Fruit fly (Drosophila melanogaster) whole organism, embryonic: Measurements from ENCODE around the gene CG16957.

Source experiments
- Antp ChIP-seq: fragments of 200-800 bp; sonication (Bioruptor generic); optimal IDR thresholded peaks from 3 replicates; lab custom pipeline; 2016; ENCODE audit warnings: missing biosample characterization, missing genetic modification characterization
- Atf-2 ChIP-seq: fragments of 200-800 bp; sonication (Bioruptor generic); optimal IDR thresholded peaks from 2 replicates; lab custom pipeline; 2016; ENCODE audit warnings: missing biosample characterization, missing genetic modification characterization
- Atf6 ChIP-seq: fragments of 200-800 bp; sonication (Bioruptor generic); IDR thresholded peaks from 2 replicates; pipeline ENCODE4 v1.3.6; 2022; ENCODE audit warnings: missing biosample characterization, missing genetic modification characterization
- C15 ChIP-seq: fragments of 200-800 bp; sonication (Bioruptor generic); IDR thresholded peaks from 3 replicates; pipeline ENCODE4 v1.3.6; 2022; ENCODE audit warnings: missing biosample characterization, missing genetic modification characterization
- CG10267 ChIP-seq: fragments of 200-800 bp; sonication (Bioruptor generic); optimal IDR thresholded peaks from 2 replicates; lab custom pipeline; 2018; ENCODE audit warnings: missing biosample characterization, mild to moderate bottlenecking, missing genetic modification characterization, moderate library complexity
- CG10321 ChIP-seq: fragments of 200-800 bp; sonication (Bioruptor generic); IDR thresholded peaks from 2 replicates; pipeline ENCODE4 v1.3.6; 2022; ENCODE audit warnings: missing biosample characterization, missing genetic modification characterization
- CG10431 ChIP-seq: fragments of 200-800 bp; sonication (Bioruptor generic); optimal IDR thresholded peaks from 3 replicates; lab custom pipeline; 2018; ENCODE audit warnings: missing biosample characterization, mild to moderate bottlenecking, missing genetic modification characterization
- CG10979 ChIP-seq: fragments of 200-800 bp; sonication (Bioruptor generic); optimal IDR thresholded peaks from 2 replicates; lab custom pipeline; 2018; ENCODE audit warnings: missing biosample characterization, mild to moderate bottlenecking, missing genetic modification characterization, moderate library complexity
- CG11093 ChIP-seq: fragments of 200-800 bp; sonication (Bioruptor generic); IDR thresholded peaks from 3 replicates; pipeline ENCODE4 v1.3.6; 2022; ENCODE audit warnings: missing biosample characterization, missing genetic modification characterization
- CG12104 ChIP-seq: fragments of 200-800 bp; sonication (Bioruptor generic); optimal IDR thresholded peaks from 3 replicates; lab custom pipeline; 2016; ENCODE audit warnings: missing biosample characterization, missing genetic modification characterization
- CG14050 ChIP-seq: fragments of 200-800 bp; sonication (Bioruptor generic); IDR thresholded peaks from 3 replicates; pipeline ENCODE4 v1.3.6; 2022; ENCODE audit warnings: missing biosample characterization, missing genetic modification characterization
- CG1647 ChIP-seq: fragments of 200-800 bp; sonication (Bioruptor generic); optimal IDR thresholded peaks from 3 replicates; lab custom pipeline; 2016; ENCODE audit warnings: missing biosample characterization, missing genetic modification characterization
- CG17186 ChIP-seq: fragments of 200-800 bp; sonication (Bioruptor generic); optimal IDR thresholded peaks from 3 replicates; lab custom pipeline; 2017; ENCODE audit warnings: missing biosample characterization, missing genetic modification reagents, missing genetic modification characterization
- CG17328 ChIP-seq: fragments of 200-800 bp; sonication (Bioruptor generic); IDR thresholded peaks from 2 replicates; pipeline ENCODE4 v1.3.6; 2022; ENCODE audit warnings: missing biosample characterization, missing genetic modification characterization
- CG17912 ChIP-seq: fragments of 200-800 bp; sonication (Bioruptor generic); optimal IDR thresholded peaks from 2 replicates; lab custom pipeline; 2018; ENCODE audit warnings: missing biosample characterization, mild to moderate bottlenecking, missing genetic modification characterization
- CG1792 ChIP-seq: fragments of 200-800 bp; sonication (Bioruptor generic); optimal IDR thresholded peaks from 2 replicates; lab custom pipeline; 2016; ENCODE audit warnings: missing biosample characterization, missing genetic modification characterization
- CG18476 ChIP-seq: fragments of 200-800 bp; sonication (Bioruptor generic); optimal IDR thresholded peaks from 2 replicates; lab custom pipeline; 2016; ENCODE audit warnings: missing biosample characterization, mild to moderate bottlenecking, missing genetic modification characterization
- CG2199 ChIP-seq: fragments of 200-800 bp; sonication (Bioruptor generic); IDR thresholded peaks from 3 replicates; pipeline ENCODE4 v1.3.6; 2022; ENCODE audit warnings: missing biosample characterization, missing genetic modification characterization
- CG3847 ChIP-seq: fragments of 200-800 bp; sonication (Bioruptor generic); IDR thresholded peaks from 2 replicates; pipeline ENCODE4 v1.3.6; 2022; ENCODE audit warnings: missing biosample characterization, missing genetic modification characterization
- CG6654 ChIP-seq: fragments of 200-800 bp; sonication (Bioruptor generic); optimal IDR thresholded peaks from 2 replicates; lab custom pipeline; 2017; ENCODE audit warnings: missing biosample characterization, mild to moderate bottlenecking, missing genetic modification characterization
- CG8765 ChIP-seq: fragments of 200-800 bp; sonication (Bioruptor generic); IDR thresholded peaks from 2 replicates; pipeline ENCODE4 v1.3.6; 2022; ENCODE audit warnings: missing biosample characterization, missing genetic modification characterization
- CTCF ChIP-seq: fragments of 200-800 bp; sonication (Bioruptor generic); optimal IDR thresholded peaks from 2 replicates; lab custom pipeline; 2017; ENCODE audit warnings: missing biosample characterization, mild to moderate bottlenecking, missing genetic modification characterization, moderate library complexity
- D19A ChIP-seq: fragments of 200-800 bp; optimal IDR thresholded peaks from 3 replicates; lab custom pipeline; 2019; ENCODE audit warnings: missing biosample characterization, mild to moderate bottlenecking, missing genetic modification characterization, moderate library complexity
- Dek ChIP-seq: fragments of 200-800 bp; sonication (Bioruptor generic); optimal IDR thresholded peaks from 3 replicates; lab custom pipeline; 2019; ENCODE audit warnings: missing biosample characterization, mild to moderate bottlenecking, missing genetic modification characterization, moderate library complexity
- Eip74EF ChIP-seq, 2 experiments: fragments of 200-800 bp in 1 of 2; fragments of >200 bp in 1 of 2; sonication (Bioruptor generic) in 1 of 2; optimal IDR thresholded peaks; 2 replicates each; lab custom pipeline; 2017 to 2019; ENCODE audit warnings: missing biosample characterization in 2 of 2, missing genetic modification characterization in 2 of 2, mild to moderate bottlenecking in 1 of 2, moderate library complexity in 1 of 2
- Ets97D ChIP-seq: fragments of 200-800 bp; sonication (Bioruptor generic); optimal IDR thresholded peaks from 3 replicates; lab custom pipeline; 2016; ENCODE audit warnings: missing biosample characterization, missing genetic modification characterization
- Fer1 ChIP-seq: fragments of 200-800 bp; sonication (Bioruptor generic); optimal IDR thresholded peaks from 2 replicates; lab custom pipeline; 2017; ENCODE audit warnings: missing biosample characterization, mild to moderate bottlenecking, missing genetic modification characterization
- Hr51 ChIP-seq, 2 experiments: fragments of 200-800 bp; sonication (Bioruptor generic); optimal IDR thresholded peaks; 2 replicates in 1 of 2; 3 replicates in 1 of 2; lab custom pipeline; 2016 to 2018; ENCODE audit warnings: missing biosample characterization in 2 of 2, missing genetic modification characterization in 2 of 2, mild to moderate bottlenecking in 1 of 2, moderate library complexity in 1 of 2
- Rfx ChIP-seq: fragments of 200-800 bp; sonication (Bioruptor generic); IDR thresholded peaks from 2 replicates; pipeline ENCODE4 v1.3.6; 2022; ENCODE audit warnings: missing biosample characterization, missing genetic modification characterization
- Sry-β ChIP-seq: fragments of 200-800 bp; sonication (Bioruptor generic); optimal IDR thresholded peaks from 2 replicates; lab custom pipeline; 2018; ENCODE audit warnings: missing biosample characterization, mild to moderate bottlenecking, missing genetic modification characterization, moderate library complexity
- Trl ChIP-seq, 3 experiments: fragments of >200 bp in 2 of 3; fragments of 200-800 bp in 1 of 3; sonication (Bioruptor generic) in 1 of 3; optimal IDR thresholded peaks; 2 replicates in 1 of 3; 3 replicates in 2 of 3; lab custom pipeline; 2016 to 2017; ENCODE audit warnings: missing biosample characterization in 1 of 3, missing genetic modification characterization in 1 of 3
- Xrp1 ChIP-seq: fragments of 200-800 bp; sonication (Bioruptor generic); IDR thresholded peaks from 2 replicates; pipeline ENCODE4 v1.3.6; 2022; ENCODE audit warnings: missing biosample characterization, missing genetic modification characterization
- az2 ChIP-seq: fragments of 200-800 bp; sonication (Bioruptor generic); optimal IDR thresholded peaks from 3 replicates; lab custom pipeline; 2016; ENCODE audit warnings: missing biosample characterization, missing genetic modification characterization
- bcd ChIP-seq: fragments of 200-800 bp; sonication (Bioruptor generic); optimal IDR thresholded peaks from 2 replicates; lab custom pipeline; 2017; ENCODE audit warnings: missing biosample characterization, mild to moderate bottlenecking, missing genetic modification characterization
- chn ChIP-seq: fragments of 200-800 bp; sonication (Bioruptor generic); optimal IDR thresholded peaks from 2 replicates; lab custom pipeline; 2016; ENCODE audit warnings: missing biosample characterization, missing genetic modification characterization
- corto ChIP-seq: fragments of 200-800 bp; sonication (Bioruptor generic); optimal IDR thresholded peaks from 2 replicates; lab custom pipeline; 2016; ENCODE audit warnings: missing biosample characterization, mild to moderate bottlenecking, missing genetic modification characterization, moderate library complexity
- crc ChIP-seq: fragments of 200-800 bp; sonication (Bioruptor generic); optimal IDR thresholded peaks from 2 replicates; lab custom pipeline; 2016; ENCODE audit warnings: missing biosample characterization, missing genetic modification characterization
- emc ChIP-seq: fragments of 200-800 bp; sonication (Bioruptor generic); optimal IDR thresholded peaks from 2 replicates; lab custom pipeline; 2016; ENCODE audit warnings: missing biosample characterization, missing genetic modification characterization
- fd3F ChIP-seq: fragments of 200-800 bp; sonication (Bioruptor generic); optimal IDR thresholded peaks from 2 replicates; lab custom pipeline; 2018; ENCODE audit warnings: missing biosample characterization, mild to moderate bottlenecking, missing genetic modification characterization, moderate library complexity
- gce ChIP-seq: fragments of 200-800 bp; sonication (Bioruptor generic); IDR thresholded peaks from 3 replicates; pipeline ENCODE4 v1.3.6; 2022; ENCODE audit warnings: missing biosample characterization, missing genetic modification characterization
- grau ChIP-seq: fragments of 200-800 bp; optimal IDR thresholded peaks from 3 replicates; lab custom pipeline; 2019; ENCODE audit warnings: missing biosample characterization, mild to moderate bottlenecking, missing genetic modification characterization, moderate library complexity
- lmd ChIP-seq: fragments of 200-800 bp; sonication (Bioruptor generic); IDR thresholded peaks from 2 replicates; pipeline ENCODE4 v1.3.6; 2022; ENCODE audit warnings: missing biosample characterization, missing genetic modification characterization
- p53 ChIP-seq: fragments of 200-800 bp; sonication (Bioruptor generic); optimal IDR thresholded peaks from 2 replicates; lab custom pipeline; 2016; ENCODE audit warnings: missing biosample characterization, missing genetic modification characterization
- pan ChIP-seq, 4 experiments: fragments of >200 bp in 3 of 4; fragments of 200-800 bp in 1 of 4; sonication (Bioruptor generic) in 1 of 4; optimal IDR thresholded peaks in 3 of 4; IDR thresholded peaks in 1 of 4; 2 replicates each; pipeline versions ENCODE4 v1.3.6 to Lab custom; 2017 to 2022; ENCODE audit warnings: missing biosample characterization in 2 of 4, missing genetic modification characterization in 2 of 4, mixed read lengths in 1 of 4
- pita ChIP-seq: fragments of 200-800 bp; sonication (Bioruptor generic); optimal IDR thresholded peaks from 2 replicates; lab custom pipeline; 2017; ENCODE audit warnings: missing biosample characterization, mild to moderate bottlenecking, missing genetic modification characterization
- pum ChIP-seq: fragments of 200-800 bp; sonication (Bioruptor generic); optimal IDR thresholded peaks from 2 replicates; lab custom pipeline; 2016; ENCODE audit warnings: missing biosample characterization, missing genetic modification characterization
- run ChIP-seq: fragments of 200-800 bp; sonication (Bioruptor generic); optimal IDR thresholded peaks from 3 replicates; lab custom pipeline; 2018; ENCODE audit warnings: missing biosample characterization, mild to moderate bottlenecking, missing genetic modification characterization
- ssp ChIP-seq: fragments of 200-800 bp; sonication (Bioruptor generic); IDR thresholded peaks from 2 replicates; pipeline ENCODE4 v1.3.6; 2022; ENCODE audit warnings: missing biosample characterization, missing genetic modification characterization
- vfl ChIP-seq: fragments of 200-800 bp; sonication (Bioruptor generic); optimal IDR thresholded peaks from 2 replicates; lab custom pipeline; 2016; ENCODE audit warnings: missing biosample characterization, missing genetic modification characterization
- wor ChIP-seq: fragments of 200-800 bp; sonication (Bioruptor generic); IDR thresholded peaks from 2 replicates; pipeline ENCODE4 v1.3.6; 2022; ENCODE audit warnings: missing biosample characterization, missing genetic modification characterization
- yki ChIP-seq: fragments of >200 bp; optimal IDR thresholded peaks from 3 replicates; lab custom pipeline; 2018

CG16957 gene

DNA sequence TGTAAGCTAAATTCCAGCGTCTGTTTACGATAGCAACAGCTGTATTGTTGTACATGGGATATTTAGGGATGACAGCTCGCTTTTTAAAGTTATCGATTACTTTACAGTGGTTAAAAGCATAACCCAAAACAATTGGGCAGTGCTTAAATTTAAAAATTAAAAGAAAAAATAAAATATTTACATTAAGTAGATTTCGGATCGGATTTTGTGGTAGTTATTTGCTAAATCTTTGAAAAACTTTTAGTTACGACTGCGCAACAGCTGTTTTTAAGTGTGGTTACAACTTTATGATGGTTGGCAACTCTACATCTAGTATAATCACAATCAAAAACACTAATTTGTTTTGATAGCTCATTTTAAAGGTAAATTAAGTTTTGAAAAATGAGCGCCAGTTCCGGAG, 8.7 kb downstream of the CG16957 start, which contains the start of the genes Ing5 and CG7099 (continued):
- TF ChIP-seq pum (peak; percentile 89), Rfx (GFP tag; lab: Robert Waterston, UW) (peak; percentile 98), CG10979 (tag; lab: Kevin White, UChicago) (peak; percentile 94), grau (tag; lab: Kevin White, UChicago) (peak; percentile 95), Fer1 (GFP tag; lab: Kevin White, UChicago) (peak; percentile 94), CTCF (GFP tag; lab: Kevin White, UChicago) (peak; percentile 60), CG11093 (GFP tag; lab: Robert Waterston, UW) (peak; percentile 95), az2 (peak; percentile 97), CG12104 (peak; percentile 94), CG8765 (GFP tag; lab: Robert Waterston, UW) (peak; percentile 96), CG1647 (GFP tag; lab: Kevin White, UChicago) (peak; percentile 94), chn (GFP tag; lab: Kevin White, UChicago) (peak; percentile 96), vfl (GFP tag; lab: Kevin White, UChicago) (peak; percentile 94), yki (no peak), bcd (peak; percentile 95), corto (GFP tag; lab: Kevin White, UChicago) (peak; percentile 89), Trl (optimal IDR thresholded peaks at IDR 0.05; lab: Kevin White, UChicago) (no peak), Trl (GFP tag; optimal IDR thresholded peaks at IDR 0.05; lab: Kevin White, UChicago) (peak; percentile 91), crc (GFP tag; lab: Kevin White, UChicago) (peak; percentile 68), C15 (GFP tag; lab: Robert Waterston, UW) (peak; percentile 94), Hr51 (GFP tag; optimal IDR thresholded peaks at IDR 0.05; lab: Kevin White, UChicago) (peak; percentile 95 to 96), CG10321 (GFP tag; lab: Robert Waterston, UW) (peak; percentile 73), CG1792 (peak; percentile 59), Sry-β (GFP tag; lab: Kevin White, UChicago) (peak; percentile 67), run (tag; lab: Kevin White, UChicago) (peak; percentile 90), CG18476 (GFP tag; lab: Kevin White, UChicago) (peak; percentile 95), fd3F (GFP tag; lab: Kevin White, UChicago) (peak; percentile 96), Atf6 (GFP tag; lab: Robert Waterston, UW) (peak; percentile 96), Xrp1 (peak; percentile 98), wor (GFP tag; lab: Robert Waterston, UW) (peak; percentile 93), Ets97D (peak; percentile 86), pita (GFP tag; lab: Kevin White, UChicago) (no peak), CG2199 (GFP tag; lab: Robert Waterston, UW) (peak; percentile 94), gce (peak; percentile 90), Atf-2 (GFP tag; lab: Kevin White, UChicago) (peak; percentile 83), CG3847 (peak; percentile 97), D19A (tag; lab: Kevin White, UChicago) (peak; percentile 89), Dek (tag; lab: Kevin White, UChicago) (peak; percentile 94), CG17328 (peak; percentile 96), emc (GFP tag; lab: Kevin White, UChicago) (peak; percentile 84), Eip74EF (GFP tag; optimal IDR thresholded peaks at IDR 0.05; lab: Kevin White, UChicago) (no peak), Antp (GFP tag; lab: Kevin White, UChicago) (peak; percentile 83), pan (optimal IDR thresholded peaks at IDR 0.05; lab: Kevin White, UChicago) (no peak), pan (GFP tag; optimal IDR thresholded peaks at IDR 0.05 in 1 of 2, IDR thresholded peaks at IDR 0.05 in 1 of 2) (peak in 1 of 2 experiments; percentile 97), lmd (GFP tag; lab: Robert Waterston, UW) (peak; percentile 96), CG6654 (GFP tag; lab: Kevin White, UChicago) (peak; percentile 80), CG17186 (peak; percentile 89), ssp (peak; percentile 91), CG10267 (peak; percentile 91), CG14050 (GFP tag; lab: Robert Waterston, UW) (peak; percentile 93), CG17912 (GFP tag; lab: Kevin White, UChicago) (peak; percentile 83), p53 (GFP tag; lab: Kevin White, UChicago) (peak; percentile 36), CG10431 (GFP tag; lab: Kevin White, UChicago) (peak; percentile 95)
